Worm (Caenorhabditis elegans) whole organism, midembryonic: ENCODE data around the gene ZK688.1.

Experiments used
- T22C8.4 ChIP-seq: fragments of 200-800 bp; sonication (Bioruptor generic); IDR thresholded peaks from 2 replicates; pipeline ENCODE4 v1.3.6; 2022; ENCODE audit warnings: missing genetic modification characterization, missing compliant biosample characterization
- cog-1 ChIP-seq: sonication (generic microtip); optimal IDR thresholded peaks from 2 replicates; lab custom pipeline; 2016; ENCODE audit warnings: missing genetic modification characterization, missing compliant biosample characterization
- flt-1 ChIP-seq: fragments of 200-800 bp; sonication (Bioruptor generic); IDR thresholded peaks from 2 replicates; pipeline ENCODE4 v1.3.6; 2022; ENCODE audit warnings: missing genetic modification characterization, missing compliant biosample characterization
- klf-2 ChIP-seq: fragments of 200-800 bp; sonication (Bioruptor generic); conservative IDR thresholded peaks from 2 replicates; pipeline ENCODE4 v1.3.6; 2022; ENCODE audit warnings: missing genetic modification reagents, missing genetic modification characterization, missing compliant biosample characterization
- med-1 ChIP-seq: sonication (generic microtip); optimal IDR thresholded peaks from 2 replicates; lab custom pipeline; 2017; ENCODE audit warnings: missing genetic modification characterization, mild to moderate bottlenecking, missing compliant biosample characterization, antibody characterized with exemption, missing genetic modification reagents; ENCODE audit not compliant: insufficient read depth
- ref-1 ChIP-seq: fragments of 200-800 bp; sonication (Bioruptor generic); conservative IDR thresholded peaks from 2 replicates; pipeline ENCODE4 v1.3.6; 2022; ENCODE audit warnings: missing genetic modification reagents, missing genetic modification characterization, missing compliant biosample characterization
- tab-1 ChIP-seq: fragments of 200-800 bp; sonication (Bioruptor generic); IDR thresholded peaks from 2 replicates; pipeline ENCODE4 v1.3.6; 2022; ENCODE audit warnings: missing genetic modification characterization, missing compliant biosample characterization
- ztf-23 ChIP-seq: fragments of 200-800 bp; sonication (Bioruptor generic); IDR thresholded peaks from 2 replicates; pipeline ENCODE4 v1.3.6; 2022; ENCODE audit warnings: missing genetic modification reagents, missing genetic modification characterization, missing compliant biosample characterization
- ztf-29 ChIP-seq: fragments of 200-800 bp; sonication (Bioruptor generic); IDR thresholded peaks from 2 replicates; pipeline ENCODE4 v1.3.6; 2022; ENCODE audit warnings: missing genetic modification reagents, missing genetic modification characterization, missing compliant biosample characterization

ZK688.1 gene

DNA sequence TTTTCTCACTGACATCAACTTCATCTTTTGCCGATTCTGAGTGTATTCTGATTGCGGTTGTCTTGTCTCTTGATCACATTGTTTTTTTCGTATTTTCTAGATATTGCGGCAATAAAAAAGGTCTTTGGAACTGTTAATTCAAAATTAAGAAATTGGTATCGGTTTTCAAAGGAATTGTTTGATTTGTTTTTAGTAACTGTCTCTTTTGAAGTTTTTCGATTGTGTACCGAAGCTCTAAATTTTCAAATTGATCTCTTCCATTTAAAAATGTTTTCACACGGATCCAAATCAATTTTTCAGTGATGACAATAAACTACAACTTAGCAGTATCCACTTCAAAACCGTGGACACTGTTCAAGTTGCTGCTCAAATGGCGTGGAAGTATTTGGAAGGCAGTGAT is 8.6 kb upstream of the ZK688.1 start, which contains the start of gene best-24:
Gene best-24, plus strand, starts transcription at position 301 of the 400 bp plus-strand sequence.
- TF ChIP-seq T22C8.4 (GFP tag; lab: Robert Waterston, UW): no peak
- TF ChIP-seq med-1 (GFP tag; lab: Kevin White, UChicago): no peak
- TF ChIP-seq ref-1 (GFP tag; lab: Robert Waterston, UW): no peak
- TF ChIP-seq ztf-23: no peak
- TF ChIP-seq ztf-29 (GFP tag; lab: Robert Waterston, UW): no peak
- TF ChIP-seq cog-1 (tag; lab: Kevin White, UChicago): no peak
- no peak for TF ChIP-seq tab-1
- no peak for TF ChIP-seq flt-1 (GFP tag; lab: Robert Waterston, UW)
- TF ChIP-seq klf-2 (GFP tag; lab: Robert Waterston, UW): no peak

DNA sequence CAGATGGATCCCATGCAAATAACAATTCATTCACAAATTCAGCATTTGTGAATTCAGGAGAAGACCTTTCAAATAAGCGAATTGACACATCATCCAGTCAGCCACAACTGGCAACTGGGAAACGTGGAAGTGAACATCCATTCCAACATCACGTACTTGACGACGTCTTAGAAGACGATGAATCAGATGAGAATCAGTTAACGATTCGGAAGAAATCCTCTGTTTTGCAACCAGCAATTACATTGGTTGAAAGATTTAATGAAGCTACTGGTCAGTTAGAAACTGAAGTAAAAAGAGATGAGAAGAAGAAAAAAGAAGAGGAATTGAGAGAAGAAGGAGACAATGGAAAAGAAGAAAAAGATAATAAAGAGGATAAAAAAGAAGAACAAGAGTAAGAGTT is 5.9 kb upstream of the ZK688.1 start:
- TF ChIP-seq T22C8.4 (GFP tag; lab: Robert Waterston, UW): no peak
- no peak for TF ChIP-seq ref-1 (GFP tag; lab: Robert Waterston, UW)
- TF ChIP-seq ztf-23: no peak
- TF ChIP-seq cog-1 (tag; lab: Kevin White, UChicago): no peak
- no peak for TF ChIP-seq tab-1

DNA sequence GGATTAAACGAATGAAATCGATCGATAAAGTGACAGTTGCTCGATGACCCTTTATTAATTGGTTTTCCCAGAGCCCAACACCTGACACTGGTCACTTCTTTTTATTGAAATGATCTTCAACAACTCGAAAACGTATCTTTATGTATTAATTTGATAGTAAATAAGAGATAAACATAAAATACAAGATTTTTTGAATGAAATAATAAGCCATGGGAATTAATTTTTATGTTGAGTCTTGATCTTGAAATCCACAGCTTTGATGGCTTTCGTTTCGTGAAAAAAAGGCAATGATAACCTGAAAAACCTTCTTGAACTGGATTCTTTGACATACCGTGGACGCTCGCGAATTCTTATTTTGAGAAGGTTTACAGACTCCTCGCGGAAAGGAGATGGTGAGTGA is 1.8 kb upstream of the ZK688.1 start, which contains the start of gene pcp-5:
Gene pcp-5, minus strand, starts transcription at position 101 of the 400 bp plus-strand sequence.
- no peak for TF ChIP-seq ztf-29 (GFP tag; lab: Robert Waterston, UW)
- no peak for TF ChIP-seq ref-1 (GFP tag; lab: Robert Waterston, UW)
- no peak for TF ChIP-seq cog-1 (tag; lab: Kevin White, UChicago)
- no peak for TF ChIP-seq flt-1 (GFP tag; lab: Robert Waterston, UW)

DNA sequence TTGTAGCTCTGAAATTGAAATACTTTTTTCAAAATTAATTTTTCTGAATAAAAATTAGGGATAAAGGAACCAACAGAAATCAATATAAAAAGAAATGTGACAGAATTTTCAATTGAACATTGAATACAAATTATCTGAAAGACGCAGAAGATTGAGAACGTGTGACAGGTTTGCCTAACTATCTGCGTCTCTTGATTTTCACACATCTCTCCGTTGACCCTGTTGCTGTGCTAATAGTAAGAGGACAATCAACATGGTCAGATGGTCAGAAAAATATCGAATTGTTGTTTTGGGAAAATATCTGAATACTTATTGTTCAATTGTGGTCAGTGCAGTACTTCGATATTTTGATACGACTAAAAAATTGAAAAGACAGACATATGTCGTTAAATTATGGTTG is 2.3 kb downstream of the ZK688.1 start, which contains the start of gene ZK688.7:
Gene ZK688.7, minus strand, starts transcription at position 14 of the 400 bp plus-strand sequence.
- no peak for TF ChIP-seq T22C8.4 (GFP tag; lab: Robert Waterston, UW)
- TF ChIP-seq tab-1: no peak
- TF ChIP-seq ztf-29 (GFP tag; lab: Robert Waterston, UW): no peak
- TF ChIP-seq cog-1 (tag; lab: Kevin White, UChicago): no peak
- TF ChIP-seq ref-1 (GFP tag; lab: Robert Waterston, UW): no peak
- TF ChIP-seq flt-1 (GFP tag; lab: Robert Waterston, UW): no peak
- TF ChIP-seq ztf-23: no peak
- TF ChIP-seq klf-2 (GFP tag; lab: Robert Waterston, UW): no peak

DNA sequence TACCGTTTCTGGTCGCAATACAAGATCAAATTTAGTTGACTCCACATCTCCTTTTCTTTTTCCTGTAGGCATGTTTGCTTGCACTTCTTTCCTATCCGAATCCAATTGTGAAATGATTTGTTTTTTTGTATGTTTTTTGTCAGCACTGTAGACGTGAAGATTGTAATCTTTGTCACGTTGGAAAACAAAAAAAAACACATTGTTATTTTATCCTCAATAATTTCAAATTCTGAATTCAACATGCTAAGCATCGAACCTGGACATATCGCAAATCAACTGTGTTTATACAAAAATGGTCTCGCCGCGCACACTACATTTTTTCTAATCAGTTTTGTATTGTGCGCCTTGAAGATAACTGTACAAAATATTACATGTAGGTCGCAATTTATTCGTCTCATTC is 4.1 kb downstream of the ZK688.1 start, which contains the start of gene ZK688.12:
Gene ZK688.12, minus strand, starts transcription at position 101 of the 400 bp plus-strand sequence.
- TF ChIP-seq tab-1 (no peak), med-1 (GFP tag; lab: Kevin White, UChicago) (no peak), flt-1 (GFP tag; lab: Robert Waterston, UW) (no peak), T22C8.4 (GFP tag; lab: Robert Waterston, UW) (no peak), ztf-29 (GFP tag; lab: Robert Waterston, UW) (no peak), cog-1 (tag; lab: Kevin White, UChicago) (no peak), klf-2 (GFP tag; lab: Robert Waterston, UW) (no peak), ztf-23 (no peak), ref-1 (GFP tag; lab: Robert Waterston, UW) (no peak)

DNA sequence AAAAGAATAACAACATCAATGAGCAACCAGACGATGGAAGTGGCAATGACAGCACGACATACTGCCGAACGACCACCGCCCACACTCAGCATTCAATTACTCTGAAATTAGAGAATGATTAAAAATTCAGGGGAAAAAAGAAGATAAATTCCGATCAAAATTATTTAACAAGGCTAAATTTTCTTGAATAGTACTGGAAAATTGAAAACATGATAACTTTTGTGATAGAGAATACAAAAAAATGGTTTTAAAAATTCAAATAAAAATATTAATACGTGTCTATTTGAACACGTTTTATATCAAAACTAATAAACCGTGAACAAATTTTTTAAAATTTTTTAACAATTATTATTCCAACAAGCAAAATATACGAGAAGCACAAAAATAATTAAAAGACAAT is 8.3 kb downstream of the ZK688.1 start, which contains the start of gene gly-3:
Gene gly-3, minus strand, starts transcription at position 101 of the 400 bp plus-strand sequence.
- TF ChIP-seq ref-1 (GFP tag; lab: Robert Waterston, UW) (no peak), flt-1 (GFP tag; lab: Robert Waterston, UW) (no peak), klf-2 (GFP tag; lab: Robert Waterston, UW) (no peak), ztf-29 (GFP tag; lab: Robert Waterston, UW) (no peak), T22C8.4 (GFP tag; lab: Robert Waterston, UW) (no peak), tab-1 (no peak), med-1 (GFP tag; lab: Kevin White, UChicago) (no peak), cog-1 (tag; lab: Kevin White, UChicago) (no peak), ztf-23 (no peak)

DNA sequence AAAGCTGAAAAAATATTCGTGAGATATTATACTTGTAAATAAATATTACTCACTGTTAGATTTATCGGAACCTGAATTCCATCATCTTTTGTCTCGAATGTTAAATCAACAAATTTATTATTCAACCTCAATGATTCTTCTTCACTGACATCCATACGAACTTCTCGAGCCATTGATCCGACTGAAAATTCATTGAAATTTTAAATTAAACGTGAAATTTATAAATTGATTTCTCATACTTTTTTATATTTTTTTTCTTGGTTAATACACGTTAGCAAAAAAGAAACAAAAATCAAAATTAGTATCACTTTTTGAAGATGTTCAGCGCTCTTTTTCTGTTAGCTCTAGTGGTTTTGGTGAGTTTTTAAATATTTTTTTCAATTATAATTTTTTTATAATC is 10.5 kb downstream of the ZK688.1 start, which contains the start of gene C29E4.14:
Gene C29E4.14, plus strand, starts transcription at position 301 of the 400 bp plus-strand sequence.
- TF ChIP-seq cog-1 (tag; lab: Kevin White, UChicago) (no peak), klf-2 (GFP tag; lab: Robert Waterston, UW) (no peak), tab-1 (no peak), ref-1 (GFP tag; lab: Robert Waterston, UW) (no peak), med-1 (GFP tag; lab: Kevin White, UChicago) (no peak), ztf-23 (no peak)

DNA sequence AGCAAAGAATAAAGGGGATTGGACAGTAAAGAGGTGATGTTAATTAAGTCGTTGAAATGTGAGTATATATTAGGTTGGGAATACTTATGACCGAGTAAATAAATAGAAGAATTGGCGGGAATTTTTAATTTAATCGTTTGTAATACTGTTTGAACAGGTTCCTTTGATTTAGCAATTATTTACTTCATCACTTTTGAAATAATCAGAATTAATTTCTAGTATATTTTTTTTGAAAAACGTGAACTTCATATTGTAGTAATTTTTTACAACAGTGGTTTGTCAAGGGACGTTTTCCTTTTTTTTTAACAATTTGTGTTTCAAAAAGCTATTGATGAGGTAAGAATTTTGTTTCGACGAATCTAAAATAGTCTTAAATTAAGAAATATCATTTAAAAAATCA is 12.8 kb downstream of the ZK688.1 start, which contains the start of gene C29E4.17:
Gene C29E4.17, plus strand, starts transcription at position 301 of the 400 bp plus-strand sequence.
- TF ChIP-seq cog-1 (tag; lab: Kevin White, UChicago): no peak
- TF ChIP-seq ztf-29 (GFP tag; lab: Robert Waterston, UW): no peak
- no peak for TF ChIP-seq med-1 (GFP tag; lab: Kevin White, UChicago)
- no peak for TF ChIP-seq T22C8.4 (GFP tag; lab: Robert Waterston, UW)
- no peak for TF ChIP-seq flt-1 (GFP tag; lab: Robert Waterston, UW)
- TF ChIP-seq tab-1: no peak
- no peak for TF ChIP-seq klf-2 (GFP tag; lab: Robert Waterston, UW)
- TF ChIP-seq ztf-23: no peak
- no peak for TF ChIP-seq ref-1 (GFP tag; lab: Robert Waterston, UW)

DNA sequence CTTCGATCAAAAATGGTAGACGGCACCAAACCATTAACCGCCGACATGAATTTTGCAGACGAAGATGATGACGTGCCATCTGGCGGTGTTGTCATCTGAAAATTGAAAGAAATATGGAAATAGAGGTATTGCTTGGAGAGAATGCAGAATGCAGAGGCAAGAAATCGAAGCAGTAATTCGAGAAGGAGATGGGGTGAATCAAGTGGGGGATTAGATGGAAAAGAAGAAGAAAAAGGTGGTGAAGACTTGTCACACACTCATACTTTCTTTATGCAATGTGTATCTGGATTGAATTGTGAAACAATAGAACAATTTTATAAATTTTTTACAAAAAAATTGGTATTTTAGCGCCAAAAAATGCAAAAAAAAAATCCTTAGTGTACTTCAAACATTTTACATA is 15.5 kb downstream of the ZK688.1 start, which contains the start of gene tag-250:
Gene tag-250, minus strand, starts transcription at position 101 of the 400 bp plus-strand sequence.
- no peak for TF ChIP-seq cog-1 (tag; lab: Kevin White, UChicago)
- TF ChIP-seq tab-1: no peak
- TF ChIP-seq ztf-29 (GFP tag; lab: Robert Waterston, UW): no peak
- TF ChIP-seq med-1 (GFP tag; lab: Kevin White, UChicago): no peak
- TF ChIP-seq T22C8.4 (GFP tag; lab: Robert Waterston, UW): no peak
- no peak for TF ChIP-seq ztf-23
- no peak for TF ChIP-seq klf-2 (GFP tag; lab: Robert Waterston, UW)
- no peak for TF ChIP-seq flt-1 (GFP tag; lab: Robert Waterston, UW)
